Worm (Caenorhabditis elegans): Measurements from ENCODE around the gene ugt-10.

The ugt-10 gene

ce11 chrV:4922024-4922423, 22.1 kb upstream of the ugt-10 start, which contains the start of gene srh-22:
Gene srh-22, plus strand, starts transcription at chrV:4922324.
- TF ChIP-seq ceh-28 (tag; optimal IDR thresholded peaks at IDR 0.05) (no peak), ctbp-1 (GFP tag; IDR thresholded peaks at IDR 0.05) (no peak), F49E8.2 (tag; optimal IDR thresholded peaks at IDR 0.05; ENCODE audit: borderline replicate concordance) (no peak), daf-19 (GFP tag; conservative IDR thresholded peaks at IDR 0.05) (no peak), ceh-44 (GFP tag; IDR thresholded peaks at IDR 0.05) (no peak), Y75B8A.6 (GFP tag; IDR thresholded peaks at IDR 0.05) (no peak), gei-8 (GFP tag; optimal IDR thresholded peaks at IDR 0.05) (no peak)

DNA sequence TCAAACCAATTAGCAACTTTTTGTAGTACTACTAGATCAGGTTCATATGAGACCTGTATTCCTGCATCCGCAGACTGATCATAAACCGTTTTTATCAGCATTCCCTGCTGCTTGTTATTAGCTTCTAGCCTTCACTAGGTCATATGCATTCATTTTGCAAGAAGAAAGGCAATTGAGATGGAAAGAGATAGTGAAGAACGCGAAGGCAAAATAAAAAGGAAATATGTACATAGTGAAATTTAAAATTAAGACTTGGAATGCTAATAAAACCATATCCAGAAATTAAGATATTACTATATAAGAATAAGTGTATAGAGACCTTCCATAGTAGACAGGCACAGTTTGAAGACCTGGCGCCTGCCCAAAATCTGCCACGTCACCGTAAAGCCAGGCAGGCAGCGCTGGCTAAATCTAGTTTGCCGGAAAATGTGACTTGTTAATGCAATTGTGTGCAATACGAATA, 20.8 kb upstream of the ugt-10 start, which contains the start of the genes C02E7.8 and srh-23:
TSS of gene C02E7.8 (minus strand) at position 101 of the 463 bp plus-strand sequence.
TSS of gene srh-23 (plus strand) at position 413 of the 463 bp plus-strand sequence.
- no peak for TF ChIP-seq unc-62 (GFP tag; optimal IDR thresholded peaks at IDR 0.05 in 1 of 2)
- no peak for TF ChIP-seq unc-62 (tag; optimal IDR thresholded peaks at IDR 0.05)
- no peak for TF ChIP-seq ztf-11 (tag; optimal IDR thresholded peaks at IDR 0.05)
- no peak for TF ChIP-seq hif-1 (tag; optimal IDR thresholded peaks at IDR 0.05)
- no peak for TF ChIP-seq D1046.2 (GFP tag; IDR thresholded peaks at IDR 0.05)
- no peak for TF ChIP-seq vab-7 (GFP tag; IDR thresholded peaks at IDR 0.05)
- no peak for TF ChIP-seq nhr-237 (tag; optimal IDR thresholded peaks at IDR 0.05)
- TF ChIP-seq set-16 (GFP tag; IDR thresholded peaks at IDR 0.05), result no peak
- TF ChIP-seq cey-2 (tag; optimal IDR thresholded peaks at IDR 0.05; ENCODE audit: borderline replicate concordance, insufficient read depth), result no peak
- TF ChIP-seq pqm-1 (tag; optimal IDR thresholded peaks at IDR 0.05), result no peak
- no peak for TF ChIP-seq ceh-32 (tag; optimal IDR thresholded peaks at IDR 0.05; ENCODE audit: poor library complexity)
- TF ChIP-seq nhr-11 (tag; optimal IDR thresholded peaks at IDR 0.05), result no peak
- TF ChIP-seq nhr-28 (tag; optimal IDR thresholded peaks at IDR 0.05), result no peak
- no peak for TF ChIP-seq nhr-6 (tag; optimal IDR thresholded peaks at IDR 0.05)
- no peak for TF ChIP-seq nhr-42 (GFP tag; IDR thresholded peaks at IDR 0.05)
- no peak for TF ChIP-seq zag-1 (tag; optimal IDR thresholded peaks at IDR 0.05)

ce11 chrV:4918664-4919257, 18.8 kb upstream of the ugt-10 start, which contains the start of gene C02E7.6:
Gene C02E7.6, plus strand, starts transcription at chrV:4919207.
- TF ChIP-seq mxl-3 (GFP tag; optimal IDR thresholded peaks at IDR 0.05) (peak; percentile 43), daf-19 (GFP tag; conservative IDR thresholded peaks at IDR 0.05) (no peak), egl-27 (tag; optimal IDR thresholded peaks at IDR 0.05) (no peak), nhr-11 (tag; optimal IDR thresholded peaks at IDR 0.05) (no peak), spr-1 (tag; optimal IDR thresholded peaks at IDR 0.05) (peak; percentile 4), nhr-102 (tag; optimal IDR thresholded peaks at IDR 0.05) (peak; percentile 62), nhr-48 (tag; optimal IDR thresholded peaks at IDR 0.05) (peak; percentile 93), nhr-28 (tag; optimal IDR thresholded peaks at IDR 0.05) (peak; percentile 30), lin-38 (GFP tag; IDR thresholded peaks at IDR 0.05) (no peak), mdl-1 (tag; optimal IDR thresholded peaks at IDR 0.05) (peak in 1 of 2 experiments; percentile 6), nhr-10 (tag; optimal IDR thresholded peaks at IDR 0.05) (peak; percentile 48), cey-2 (tag; optimal IDR thresholded peaks at IDR 0.05; ENCODE audit: borderline replicate concordance, insufficient read depth) (peak; percentile 47), hlh-11 (tag; optimal IDR thresholded peaks at IDR 0.05) (peak; percentile 69), nhr-42 (GFP tag; IDR thresholded peaks at IDR 0.05) (no peak), ceh-82 (tag; optimal IDR thresholded peaks at IDR 0.05) (no peak)

- TF ChIP-seq set-16 (GFP tag; IDR thresholded peaks at IDR 0.05), result peak; percentile 80
- no peak for TF ChIP-seq nhr-48 (tag; optimal IDR thresholded peaks at IDR 0.05)
Observed at ce11 chrV:4918091-4918624, 18.2 kb upstream of the ugt-10 start, which contains the start of gene C02E7.7. Gene C02E7.7, minus strand, starts transcription at chrV:4918574.
